Worm (Caenorhabditis elegans) whole organism, midembryonic: ENCODE results near the gene cox-17.

Experiments used
- T22C8.4 ChIP-seq: fragments of 200-800 bp; sonication (Bioruptor generic); IDR thresholded peaks from 2 replicates; pipeline ENCODE4 v1.3.6; 2022; ENCODE audit warnings: missing genetic modification characterization, missing compliant biosample characterization
- cog-1 ChIP-seq: sonication (generic microtip); optimal IDR thresholded peaks from 2 replicates; lab custom pipeline; 2016; ENCODE audit warnings: missing genetic modification characterization, missing compliant biosample characterization
- flt-1 ChIP-seq: fragments of 200-800 bp; sonication (Bioruptor generic); IDR thresholded peaks from 2 replicates; pipeline ENCODE4 v1.3.6; 2022; ENCODE audit warnings: missing genetic modification characterization, missing compliant biosample characterization
- klf-2 ChIP-seq: fragments of 200-800 bp; sonication (Bioruptor generic); conservative IDR thresholded peaks from 2 replicates; pipeline ENCODE4 v1.3.6; 2022; ENCODE audit warnings: missing genetic modification reagents, missing genetic modification characterization, missing compliant biosample characterization
- med-1 ChIP-seq: sonication (generic microtip); optimal IDR thresholded peaks from 2 replicates; lab custom pipeline; 2017; ENCODE audit warnings: missing genetic modification characterization, mild to moderate bottlenecking, missing compliant biosample characterization, antibody characterized with exemption, missing genetic modification reagents; ENCODE audit not compliant: insufficient read depth
- ref-1 ChIP-seq: fragments of 200-800 bp; sonication (Bioruptor generic); conservative IDR thresholded peaks from 2 replicates; pipeline ENCODE4 v1.3.6; 2022; ENCODE audit warnings: missing genetic modification reagents, missing genetic modification characterization, missing compliant biosample characterization
- tab-1 ChIP-seq: fragments of 200-800 bp; sonication (Bioruptor generic); IDR thresholded peaks from 2 replicates; pipeline ENCODE4 v1.3.6; 2022; ENCODE audit warnings: missing genetic modification characterization, missing compliant biosample characterization

DNA sequence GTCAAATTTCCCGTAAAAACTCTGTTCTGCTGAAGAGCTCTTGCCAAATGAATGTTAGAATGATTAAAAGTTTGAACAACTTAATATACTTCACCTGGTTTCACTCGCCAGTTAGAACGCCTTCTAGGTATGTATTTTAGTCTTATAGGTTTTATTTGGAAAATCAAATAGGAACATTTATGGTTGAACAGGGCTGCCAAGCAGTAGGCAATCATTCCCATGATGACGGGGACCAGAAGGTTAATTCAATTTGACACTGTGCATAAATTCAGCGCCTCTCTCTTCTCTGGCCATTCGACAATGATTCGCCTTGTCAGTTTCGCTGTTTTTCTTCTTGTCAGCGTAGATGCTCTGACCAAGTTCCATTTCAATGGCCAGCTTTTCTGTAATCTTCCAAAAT, 8.7 kb upstream of the cox-17 start, which contains the start of gene F40G9.15:
- no peak for TF ChIP-seq klf-2 (GFP tag; lab: Robert Waterston, UW)
- TF ChIP-seq tab-1 (GFP tag; lab: Robert Waterston, UW), result no peak
- TF ChIP-seq flt-1 (GFP tag; lab: Robert Waterston, UW), result no peak
- no peak for TF ChIP-seq ref-1 (GFP tag; lab: Robert Waterston, UW)
- TF ChIP-seq med-1, result no peak
- no peak for TF ChIP-seq cog-1 (tag; lab: Kevin White, UChicago)
- no peak for TF ChIP-seq T22C8.4
